Fruit fly (Drosophila melanogaster) whole organism, wandering third instar larva: Measurements from ENCODE around the gene CG33514.

Experiments used
- GATAd ChIP-seq: sonication (Bioruptor generic); optimal IDR thresholded peaks from 2 replicates; lab custom pipeline; 2016; ENCODE audit warnings: missing biosample characterization, missing genetic modification characterization
- N ChIP-seq: fragments of >200 bp; optimal IDR thresholded peaks from 2 replicates; lab custom pipeline; 2018; ENCODE audit warnings: missing biosample characterization, missing external identifiers, missing genetic modification characterization
- Rel ChIP-seq, 2 experiments: fragments of 200-800 bp; sonication (Bioruptor generic) in 1 of 2; optimal IDR thresholded peaks; 2 replicates in 1 of 2; 3 replicates in 1 of 2; lab custom pipeline; 2016 to 2019; ENCODE audit warnings: mild to moderate bottlenecking in 2 of 2, missing biosample characterization in 2 of 2, missing genetic modification characterization in 2 of 2, moderate library complexity in 1 of 2
- usp ChIP-seq: fragments of >200 bp; optimal IDR thresholded peaks from 2 replicates; lab custom pipeline; 2017; ENCODE audit warnings: missing biosample characterization, missing genetic modification characterization

dm6 chr3L:4363887-4364794 is 1.1 kb upstream of the CG33514 start, which contains the start of the genes Cip4 and mRpS6:
- TF ChIP-seq Rel (GFP tag; optimal IDR thresholded peaks at IDR 0.05; lab: Kevin White, UChicago): peak; percentile 34
- peak; percentile 53 for TF ChIP-seq Rel (tag; optimal IDR thresholded peaks at IDR 0.05; lab: Kevin White, UChicago)
- TF ChIP-seq N: no peak
- TF ChIP-seq usp (GFP tag; lab: Kevin White, UChicago): no peak
- no peak for TF ChIP-seq GATAd (GFP tag; lab: Kevin White, UChicago)
